Fruit fly (Drosophila melanogaster): ENCODE results near the gene Fum1.

dm6 chrX:6723622-6724021 is 45.4 kb downstream of the Fum1 start:
- TF ChIP-seq Ets21C (GFP tag; optimal IDR thresholded peaks at IDR 0.05) = no peak
- no peak for TF ChIP-seq OdsH (GFP tag; optimal IDR thresholded peaks at IDR 0.05)
- no peak for TF ChIP-seq CG6854 (GFP tag; optimal IDR thresholded peaks at IDR 0.05)
- TF ChIP-seq CG10631 (GFP tag; optimal IDR thresholded peaks at IDR 0.05) = no peak
- no peak for TF ChIP-seq acj6 (GFP tag; optimal IDR thresholded peaks at IDR 0.05)
- no peak for TF ChIP-seq CG8632 (GFP tag; optimal IDR thresholded peaks at IDR 0.05)
- TF ChIP-seq Blimp-1 (GFP tag; optimal IDR thresholded peaks at IDR 0.05) = no peak
- TF ChIP-seq Hr39 (GFP tag; optimal IDR thresholded peaks at IDR 0.05) = no peak
- TF ChIP-seq net (GFP tag; optimal IDR thresholded peaks at IDR 0.05) = no peak
- TF ChIP-seq dac (GFP tag; optimal IDR thresholded peaks at IDR 0.05) = no peak
- TF ChIP-seq CG1621 (tag; optimal IDR thresholded peaks at IDR 0.05) = no peak
- no peak for TF ChIP-seq esn (GFP tag; optimal IDR thresholded peaks at IDR 0.05)
